Worm (Caenorhabditis elegans) whole organism, midembryonic: ENCODE data around the gene T26C5.3.

Experiments
- T22C8.4 ChIP-seq: fragments of 200-800 bp; sonication (Bioruptor generic); IDR thresholded peaks from 2 replicates; pipeline ENCODE4 v1.3.6; 2022; ENCODE audit warnings: missing genetic modification characterization, missing compliant biosample characterization
- cog-1 ChIP-seq: sonication (generic microtip); optimal IDR thresholded peaks from 2 replicates; lab custom pipeline; 2016; ENCODE audit warnings: missing genetic modification characterization, missing compliant biosample characterization
- flt-1 ChIP-seq: fragments of 200-800 bp; sonication (Bioruptor generic); IDR thresholded peaks from 2 replicates; pipeline ENCODE4 v1.3.6; 2022; ENCODE audit warnings: missing genetic modification characterization, missing compliant biosample characterization
- klf-2 ChIP-seq: fragments of 200-800 bp; sonication (Bioruptor generic); conservative IDR thresholded peaks from 2 replicates; pipeline ENCODE4 v1.3.6; 2022; ENCODE audit warnings: missing genetic modification reagents, missing genetic modification characterization, missing compliant biosample characterization
- med-1 ChIP-seq: sonication (generic microtip); optimal IDR thresholded peaks from 2 replicates; lab custom pipeline; 2017; ENCODE audit warnings: missing genetic modification characterization, mild to moderate bottlenecking, missing compliant biosample characterization, antibody characterized with exemption, missing genetic modification reagents; ENCODE audit not compliant: insufficient read depth
- ref-1 ChIP-seq: fragments of 200-800 bp; sonication (Bioruptor generic); conservative IDR thresholded peaks from 2 replicates; pipeline ENCODE4 v1.3.6; 2022; ENCODE audit warnings: missing genetic modification reagents, missing genetic modification characterization, missing compliant biosample characterization
- tab-1 ChIP-seq: fragments of 200-800 bp; sonication (Bioruptor generic); IDR thresholded peaks from 2 replicates; pipeline ENCODE4 v1.3.6; 2022; ENCODE audit warnings: missing genetic modification characterization, missing compliant biosample characterization
- ztf-23 ChIP-seq: fragments of 200-800 bp; sonication (Bioruptor generic); IDR thresholded peaks from 2 replicates; pipeline ENCODE4 v1.3.6; 2022; ENCODE audit warnings: missing genetic modification reagents, missing genetic modification characterization, missing compliant biosample characterization
- ztf-29 ChIP-seq: fragments of 200-800 bp; sonication (Bioruptor generic); IDR thresholded peaks from 2 replicates; pipeline ENCODE4 v1.3.6; 2022; ENCODE audit warnings: missing genetic modification reagents, missing genetic modification characterization, missing compliant biosample characterization

ce11 chrII:9237719-9238118 lies 1.3 kb downstream of the T26C5.3 start:
- TF ChIP-seq klf-2 (no peak), ztf-23 (GFP tag; lab: Robert Waterston, UW) (no peak), T22C8.4 (GFP tag; lab: Robert Waterston, UW) (no peak), flt-1 (no peak), cog-1 (tag; lab: Kevin White, UChicago) (no peak), ref-1 (no peak), tab-1 (GFP tag; lab: Robert Waterston, UW) (no peak), med-1 (GFP tag; lab: Kevin White, UChicago) (no peak), ztf-29 (no peak)
